Worm (Caenorhabditis elegans) whole organism, dauer: Measurements from ENCODE around the gene C14E2.11.

Source experiments
- unc-62 ChIP-seq: sonication (generic microtip); optimal IDR thresholded peaks from 2 replicates; lab custom pipeline; 2017; ENCODE audit warnings: missing biosample characterization, missing genetic modification reagents, missing genetic modification characterization

The C14E2.11 gene

DNA sequence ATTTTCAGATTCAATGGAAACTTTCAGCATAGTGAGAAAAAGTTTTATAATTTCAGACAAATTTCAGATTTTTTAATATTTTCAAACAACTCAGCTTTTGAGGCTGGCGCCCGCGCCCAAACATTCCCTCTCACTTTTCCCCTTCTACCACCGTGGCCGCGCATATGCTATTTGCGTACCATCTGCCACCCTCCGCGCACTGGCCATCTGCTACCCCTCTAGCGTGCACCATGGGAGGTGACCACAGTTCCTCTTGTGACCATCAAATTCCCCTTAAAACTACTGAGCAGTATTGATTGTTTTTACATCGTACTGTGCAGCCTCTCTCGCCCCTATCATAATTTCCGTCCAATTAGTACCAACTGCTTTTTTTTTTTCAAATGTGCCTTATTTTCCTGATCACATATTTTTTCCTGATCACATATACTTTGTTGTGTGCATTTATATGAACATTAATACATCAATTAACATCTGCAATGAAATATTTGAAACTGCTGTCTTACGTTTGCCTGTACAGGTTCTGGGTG is at the start of gene C14E2.11:
C14E2.11 (plus strand) TSS at position 477 of the 527 bp plus-strand sequence.
- no peak for TF ChIP-seq unc-62 (GFP tag; lab: Kevin White, UChicago)

DNA sequence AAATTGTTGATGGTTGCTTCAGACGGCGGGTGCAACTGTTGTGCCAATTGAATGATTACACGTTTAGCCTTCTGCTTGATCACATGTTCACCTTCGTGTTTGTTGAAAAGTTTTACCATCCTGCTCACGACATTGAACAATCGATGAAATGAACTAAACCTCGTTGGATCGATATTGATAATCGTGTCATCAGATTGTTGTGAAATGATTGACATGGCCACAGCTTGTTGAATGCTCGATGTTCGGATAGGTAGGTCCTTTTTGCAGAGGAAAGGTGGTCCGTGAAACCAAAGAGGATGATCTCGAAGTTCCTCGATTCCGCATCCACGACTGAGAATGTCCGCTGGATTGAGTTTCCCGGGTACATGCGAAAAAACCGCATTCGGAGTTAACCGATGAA is 31.6 kb upstream of the C14E2.11 start:
- no peak for TF ChIP-seq unc-62 (GFP tag; lab: Kevin White, UChicago)

DNA sequence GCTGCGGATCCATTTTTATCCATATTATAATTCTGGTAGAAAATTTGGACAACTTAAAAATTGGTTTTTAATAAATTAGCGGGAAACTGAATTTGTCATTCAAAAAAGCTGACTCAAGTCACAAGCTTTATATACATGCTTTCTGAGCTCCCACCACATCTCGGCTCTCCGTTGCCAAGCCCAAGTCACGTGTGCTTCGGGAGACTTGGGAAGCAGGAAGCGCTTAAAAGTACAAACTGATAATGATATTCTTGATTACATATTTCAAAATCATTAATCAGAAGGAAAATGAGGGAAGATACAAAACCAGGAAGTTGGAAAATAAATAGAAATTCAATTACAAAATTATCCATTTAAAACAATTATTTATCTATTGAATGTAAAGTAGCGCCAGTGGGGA is 23.3 kb upstream of the C14E2.11 start, which contains the start of gene elc-2:
elc-2 (minus strand) TSS at position 101 of the 400 bp plus-strand sequence.
- no peak for TF ChIP-seq unc-62 (GFP tag; lab: Kevin White, UChicago)

DNA sequence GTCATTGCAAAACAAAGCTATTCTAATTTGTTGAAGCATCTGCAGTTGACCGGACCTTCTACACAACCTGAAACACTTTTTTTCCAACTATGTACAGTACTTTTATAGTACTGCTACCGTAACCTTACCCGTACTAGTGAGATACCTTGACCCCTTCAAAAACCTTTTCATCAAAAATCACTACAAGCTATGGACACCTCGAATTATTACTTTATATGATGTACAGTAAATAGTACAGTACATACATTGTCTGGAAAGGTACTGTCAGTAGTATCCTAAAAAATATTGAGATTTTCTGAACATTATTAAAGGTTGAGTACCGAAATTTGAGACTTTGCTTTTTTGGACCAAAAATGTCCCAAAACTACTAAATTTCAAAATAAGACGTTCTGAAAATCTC is 15.6 kb upstream of the C14E2.11 start:
- TF ChIP-seq unc-62 (GFP tag; lab: Kevin White, UChicago), result no peak

DNA sequence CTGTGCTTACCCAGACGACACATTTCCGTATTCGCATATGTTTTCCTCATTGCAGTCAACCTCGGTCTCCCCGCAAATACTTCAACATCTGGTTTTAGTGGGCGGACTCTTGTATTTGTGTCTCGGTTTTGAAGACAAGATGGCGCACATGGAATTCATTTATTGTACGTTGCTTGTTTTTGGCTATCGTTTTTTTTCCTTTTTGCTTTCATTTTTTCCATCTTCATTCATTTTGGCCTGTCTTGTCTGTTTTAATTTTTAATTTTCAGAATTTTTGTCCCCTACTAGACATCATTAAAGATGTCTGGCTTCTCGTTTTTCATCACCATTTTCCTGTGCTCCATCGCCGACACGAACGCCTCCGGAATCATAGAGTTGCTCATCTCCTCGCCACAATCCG is 14.6 kb upstream of the C14E2.11 start, which contains the start of gene arg-1:
arg-1 (plus strand) TSS at position 301 of the 400 bp plus-strand sequence.
- no peak for TF ChIP-seq unc-62 (GFP tag; lab: Kevin White, UChicago)

DNA sequence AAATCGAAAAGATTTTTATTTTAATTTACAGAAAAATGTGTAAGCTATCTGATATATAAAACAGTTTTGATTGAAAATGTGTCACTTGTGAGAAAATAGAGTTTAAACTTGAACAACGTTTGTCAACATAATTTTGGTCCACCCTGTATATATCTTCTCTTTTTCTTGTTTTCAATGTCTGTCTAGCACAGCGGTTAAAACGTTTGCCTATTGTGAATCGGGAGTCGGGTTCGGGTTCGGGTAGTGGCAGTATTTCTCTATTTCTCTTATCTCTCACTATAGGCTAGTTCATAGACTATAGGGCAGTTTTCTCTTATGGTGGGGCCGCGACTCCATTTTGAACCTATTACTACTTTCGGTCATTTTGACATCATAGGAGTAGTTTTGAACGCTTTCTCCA is 10.2 kb upstream of the C14E2.11 start:
- TF ChIP-seq unc-62 (GFP tag; lab: Kevin White, UChicago), result no peak

DNA sequence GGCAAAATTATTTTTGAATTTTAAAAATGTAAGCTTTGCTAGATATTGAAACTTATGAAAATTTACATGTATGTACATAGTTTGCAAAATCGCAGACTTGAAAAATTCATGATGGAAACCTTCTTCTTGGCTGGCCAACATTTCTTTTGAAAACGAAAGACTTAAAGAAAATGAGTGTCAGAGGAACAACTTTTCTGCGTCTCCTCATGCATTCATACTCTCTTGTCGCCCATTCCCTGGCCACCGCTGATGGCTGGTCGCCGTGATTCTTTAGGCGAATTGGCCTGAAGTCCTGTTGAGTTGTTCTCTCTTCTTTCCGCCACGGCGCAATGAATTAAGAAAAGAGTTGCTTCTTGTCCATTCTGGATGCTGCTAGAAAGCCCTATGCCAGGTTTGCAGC is 5.2 kb upstream of the C14E2.11 start:
- no peak for TF ChIP-seq unc-62 (GFP tag; lab: Kevin White, UChicago)

DNA sequence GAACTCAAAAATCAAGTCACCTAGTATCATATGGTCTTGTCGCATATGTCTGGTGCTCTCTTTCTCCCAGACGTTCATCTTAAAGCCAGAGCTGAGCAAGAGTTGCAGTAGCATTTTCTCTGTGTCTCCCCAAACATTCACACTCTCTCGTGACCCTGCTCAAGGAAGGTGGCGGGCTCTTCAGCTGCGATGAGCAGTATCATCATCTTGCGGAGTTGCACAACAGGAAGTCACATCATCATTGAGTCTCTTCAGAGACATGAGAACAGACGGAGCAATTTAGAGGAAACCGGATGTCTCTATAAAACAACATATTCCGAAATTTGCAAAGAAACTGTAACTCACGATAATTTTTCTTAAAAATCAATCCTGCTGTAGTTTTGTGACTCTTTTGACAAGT is 2.7 kb upstream of the C14E2.11 start:
- TF ChIP-seq unc-62 (GFP tag; lab: Kevin White, UChicago), result no peak

DNA sequence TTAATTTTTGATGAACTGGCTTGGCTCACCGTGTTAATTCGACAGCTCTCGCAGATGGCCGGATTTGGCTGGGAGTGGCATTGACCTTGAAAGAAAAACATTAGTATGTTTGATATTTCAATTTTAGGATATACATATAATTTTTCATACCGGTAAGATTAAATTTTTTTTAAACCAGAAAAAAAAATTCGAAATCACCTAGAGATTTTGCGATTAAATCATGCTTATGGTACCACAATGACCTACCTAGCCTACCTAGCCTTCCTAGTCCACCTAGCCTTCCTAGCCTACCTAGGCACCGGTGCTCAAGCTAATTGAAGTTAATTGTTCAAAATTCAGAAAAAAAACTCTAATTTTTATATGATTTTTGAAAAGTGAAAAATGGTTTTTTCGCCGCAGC is 10.2 kb downstream of the C14E2.11 start, which contains the start of gene C14E2.3:
C14E2.3 (minus strand) TSS at position 101 of the 400 bp plus-strand sequence.
- TF ChIP-seq unc-62 (GFP tag; lab: Kevin White, UChicago), result no peak

DNA sequence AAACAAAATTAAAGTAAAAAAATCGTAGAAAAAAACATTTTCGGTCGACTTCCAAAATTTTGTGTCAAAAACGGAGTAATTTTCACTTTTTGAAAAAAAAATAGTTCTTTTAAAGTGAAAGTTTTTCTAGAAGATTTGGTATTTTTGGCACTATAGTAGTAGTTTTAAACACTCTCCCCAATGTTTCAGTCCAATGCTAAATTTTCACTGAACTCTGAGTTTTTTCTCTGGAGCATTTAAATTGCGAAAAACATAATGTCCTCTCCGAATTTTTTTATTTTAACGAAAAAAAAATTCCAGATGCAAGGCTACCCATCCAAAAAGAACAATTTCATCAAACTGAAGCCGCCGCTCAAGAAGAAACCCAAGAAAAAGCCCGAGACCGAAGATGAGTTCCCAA is 14.8 kb downstream of the C14E2.11 start, which contains the start of gene C14E2.7:
C14E2.7 (plus strand) TSS at position 301 of the 400 bp plus-strand sequence.
- no peak for TF ChIP-seq unc-62 (GFP tag; lab: Kevin White, UChicago)

DNA sequence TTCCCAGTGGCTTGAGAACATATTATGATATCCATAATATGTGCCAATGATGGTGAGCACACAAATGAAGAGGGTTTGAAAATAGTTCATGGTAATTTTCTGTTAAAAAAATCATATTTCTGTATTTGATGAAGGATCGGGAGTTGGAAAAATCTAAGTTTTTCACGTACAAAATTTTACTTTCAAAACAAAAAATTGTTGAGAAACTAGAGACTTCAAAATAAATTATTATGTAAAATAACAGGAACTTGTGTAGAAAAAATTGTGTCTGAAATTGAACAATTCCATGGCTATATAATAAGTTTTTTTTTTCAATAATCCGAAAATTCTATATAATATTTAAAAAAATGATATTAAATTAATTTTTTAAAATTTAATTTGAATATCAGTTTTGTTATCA is 20.0 kb downstream of the C14E2.11 start, which contains the start of gene C14E2.4:
C14E2.4 (minus strand) TSS at position 101 of the 400 bp plus-strand sequence.
- no peak for TF ChIP-seq unc-62 (GFP tag; lab: Kevin White, UChicago)

DNA sequence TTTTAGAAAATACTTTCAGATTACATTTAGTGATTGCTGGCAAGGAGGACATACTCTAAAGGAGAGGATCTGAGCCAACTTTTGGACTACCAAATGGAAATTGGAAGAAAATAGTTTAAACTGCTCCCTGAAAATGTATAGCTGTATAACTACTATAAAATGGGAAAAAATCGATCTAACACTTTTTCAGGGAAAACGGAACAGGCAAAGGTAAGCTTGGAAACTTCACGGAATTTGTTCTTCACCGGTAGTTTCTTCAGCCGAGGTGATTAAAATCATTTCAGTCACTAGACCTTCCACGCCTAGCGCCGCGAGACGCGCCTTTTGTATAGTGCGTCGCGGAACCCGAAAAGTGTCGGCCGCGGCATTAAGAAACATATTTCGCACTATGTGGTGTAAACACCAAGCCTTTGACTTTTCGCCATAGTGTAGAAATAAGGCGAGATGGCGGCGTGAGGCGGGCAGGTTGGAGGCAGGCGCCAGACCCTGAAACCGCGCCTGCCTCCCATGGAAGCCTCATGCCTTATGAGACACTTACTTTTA is 24.1 kb downstream of the C14E2.11 start, which contains the start of gene C14E2.5:
C14E2.5 (minus strand) TSS at position 51 of the 543 bp plus-strand sequence.
- TF ChIP-seq unc-62 (GFP tag; lab: Kevin White, UChicago), result no peak

DNA sequence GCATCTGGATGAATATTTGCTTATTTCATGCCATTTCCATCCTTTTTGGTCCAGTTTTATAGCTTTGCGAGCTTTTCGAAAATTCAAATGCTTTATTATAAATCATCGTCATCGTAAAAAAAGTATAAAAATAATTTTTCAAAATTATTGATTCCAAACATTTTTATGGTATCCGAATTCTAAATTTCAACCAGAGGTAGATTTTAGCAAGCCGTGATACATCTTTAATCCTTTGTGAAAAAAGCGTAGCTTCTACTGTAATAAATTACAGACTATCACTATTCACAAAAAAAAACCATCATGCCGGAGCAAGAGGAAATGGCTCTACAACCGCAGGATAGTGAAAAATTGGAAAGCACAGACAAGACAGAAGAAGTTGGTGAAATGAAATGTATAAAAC is 24.9 kb downstream of the C14E2.11 start, which contains the start of gene C14E2.1:
C14E2.1 (plus strand) TSS at position 301 of the 400 bp plus-strand sequence.
- TF ChIP-seq unc-62 (GFP tag; lab: Kevin White, UChicago), result no peak

DNA sequence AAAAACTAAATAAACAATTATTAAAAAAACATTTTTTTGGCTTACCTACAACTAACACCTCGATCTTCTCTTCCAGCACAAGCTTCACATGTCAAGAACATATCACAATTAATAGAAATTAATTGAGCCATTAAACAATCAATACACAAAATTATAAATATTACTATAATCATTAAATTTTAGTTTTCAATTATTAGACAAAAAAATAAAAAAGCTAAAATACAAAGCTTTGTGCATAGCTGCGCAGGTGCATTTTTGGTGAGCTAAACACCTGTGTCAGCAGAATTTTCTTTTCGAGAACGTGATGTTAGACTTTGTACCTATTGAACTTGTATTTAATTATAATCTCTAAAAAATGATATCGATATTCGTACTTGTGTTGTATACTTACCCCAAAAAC is 28.7 kb downstream of the C14E2.11 start, which contains the start of gene C14E2.6:
C14E2.6 (minus strand) TSS at position 101 of the 400 bp plus-strand sequence.
- no peak for TF ChIP-seq unc-62 (GFP tag; lab: Kevin White, UChicago)

DNA sequence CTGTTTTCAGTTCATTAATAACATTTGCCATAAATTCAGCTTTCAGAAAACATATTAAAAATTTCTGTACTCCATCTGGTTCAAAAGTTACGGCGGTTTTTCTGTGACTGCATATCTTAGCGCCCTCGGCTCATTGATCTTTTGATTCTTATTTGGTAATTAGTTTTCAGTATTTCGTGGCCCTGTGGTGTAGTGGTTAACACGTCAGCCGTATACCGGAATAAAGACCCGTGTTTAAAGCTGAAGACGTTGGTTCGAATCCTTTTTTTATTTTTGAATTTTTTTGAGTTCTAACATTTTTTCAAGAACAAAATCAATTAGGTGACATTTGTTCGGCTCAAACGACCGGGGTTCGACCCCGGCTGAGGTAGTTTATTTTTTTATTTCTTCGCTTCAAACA is 29.2 kb downstream of the C14E2.11 start:
- no peak for TF ChIP-seq unc-62 (GFP tag; lab: Kevin White, UChicago)

DNA sequence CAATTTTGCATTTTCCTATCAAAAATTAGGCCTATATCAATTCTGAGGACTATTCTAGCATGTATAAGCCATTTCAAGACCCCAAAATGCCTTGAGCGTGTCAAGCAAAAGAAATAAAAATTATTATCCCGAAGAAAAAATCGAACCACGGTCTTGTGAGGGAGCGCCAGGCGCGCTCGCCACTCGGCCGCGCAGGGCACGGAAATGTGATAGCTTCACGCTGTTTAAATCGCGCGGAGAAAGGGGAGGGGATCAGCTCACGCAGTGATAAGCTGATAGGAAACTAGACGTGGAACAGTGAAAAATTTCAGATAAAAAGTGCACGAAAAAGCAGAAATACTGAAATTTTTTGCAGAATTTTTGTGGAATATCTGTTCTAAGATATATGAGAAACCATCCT is 36.4 kb downstream of the C14E2.11 start:
- TF ChIP-seq unc-62 (GFP tag; lab: Kevin White, UChicago), result no peak

DNA sequence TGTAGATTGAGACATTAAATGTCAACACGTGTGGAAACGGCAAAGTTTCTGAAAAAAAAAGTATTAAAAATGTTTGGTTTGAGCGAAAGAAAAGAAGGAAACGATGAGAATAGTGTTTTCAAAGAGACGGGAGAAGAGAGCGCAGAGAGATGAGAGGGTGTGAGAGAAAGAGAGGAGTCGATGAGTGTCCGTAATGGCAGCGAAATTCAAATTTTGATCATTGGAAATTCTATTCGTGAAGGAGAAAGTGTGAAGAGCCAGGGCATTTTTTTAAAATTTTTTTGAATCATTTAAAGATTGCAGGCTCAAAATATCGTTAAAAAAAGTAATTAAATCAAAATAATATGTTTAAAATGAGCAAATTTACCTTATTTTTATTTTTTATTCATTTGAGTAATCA is 44.2 kb downstream of the C14E2.11 start, which contains the start of gene T26C11.4:
T26C11.4 (minus strand) TSS at position 54 of the 400 bp plus-strand sequence.
- no peak for TF ChIP-seq unc-62 (GFP tag; lab: Kevin White, UChicago)
